Fruit fly (Drosophila melanogaster): ENCODE data around the gene Tspo.

The Tspo gene

DNA sequence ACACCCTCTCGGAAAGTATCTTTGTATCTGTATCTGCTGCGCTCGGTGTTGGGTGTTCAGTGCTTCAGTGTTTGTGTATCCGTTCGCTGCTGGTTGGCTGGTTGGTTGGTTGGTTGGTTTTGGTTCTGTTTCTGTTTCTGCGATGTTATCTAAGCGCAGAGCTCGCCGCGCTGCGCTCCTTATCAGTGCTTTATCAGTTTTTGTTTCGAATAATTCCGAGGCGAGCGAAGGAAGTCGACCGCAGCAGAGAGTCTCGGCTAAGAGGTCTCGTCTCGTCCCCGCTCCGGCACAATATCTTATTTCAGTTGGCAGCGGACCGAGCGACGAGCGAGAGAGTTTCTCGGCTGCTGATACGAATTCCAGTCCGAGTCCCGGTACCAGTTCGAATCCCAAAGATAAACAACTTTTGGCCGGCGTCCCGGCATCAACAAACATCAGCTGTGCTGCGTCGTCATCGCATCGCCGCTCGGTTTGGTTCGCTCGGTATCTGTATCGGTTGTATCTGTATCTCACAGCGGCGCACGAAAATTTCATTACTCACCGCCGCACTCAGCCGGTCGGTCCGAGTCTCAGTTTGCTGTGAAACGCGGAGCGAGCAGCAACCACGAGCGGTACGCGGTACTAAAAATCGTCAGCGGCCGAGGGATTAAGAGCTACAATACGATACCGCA, 36.1 kb upstream of the Tspo start (continued):
- no peak for TF ChIP-seq CG3995 (GFP tag; optimal IDR thresholded peaks at IDR 0.05)
- no peak for TF ChIP-seq phol (tag; optimal IDR thresholded peaks at IDR 0.05)
- TF ChIP-seq CG42726 (GFP tag; IDR thresholded peaks at IDR 0.05; ENCODE audit: partially characterized antibody): peak; percentile 70
- TF ChIP-seq gce (GFP tag; IDR thresholded peaks at IDR 0.05): no peak; the same call in 2 of the 3 replicates
- TF ChIP-seq Scr (GFP tag; IDR thresholded peaks at IDR 0.05; ENCODE audit: partially characterized antibody): peak; percentile 50
- TF ChIP-seq B-H2 (GFP tag; optimal IDR thresholded peaks at IDR 0.05): peak; percentile 7
- TF ChIP-seq CG13894 (tag; optimal IDR thresholded peaks at IDR 0.05): peak; percentile 90
- no peak for TF ChIP-seq jumu (GFP tag; optimal IDR thresholded peaks at IDR 0.05)
- peak; percentile 78 for TF ChIP-seq CG15479 (GFP tag; optimal IDR thresholded peaks at IDR 0.05)
- TF ChIP-seq ind (GFP tag; optimal IDR thresholded peaks at IDR 0.05): no peak
- TF ChIP-seq CG10431 (GFP tag; optimal IDR thresholded peaks at IDR 0.05): no peak
- TF ChIP-seq CG7928 (GFP tag; optimal IDR thresholded peaks at IDR 0.05): peak; percentile 32
- no peak for TF ChIP-seq crc (GFP tag; optimal IDR thresholded peaks at IDR 0.05)
- TF ChIP-seq CG13624 (GFP tag; optimal IDR thresholded peaks at IDR 0.05): peak; percentile 31
- TF ChIP-seq ab (GFP tag; optimal IDR thresholded peaks at IDR 0.05): no peak
- no peak for TF ChIP-seq H15 (GFP tag; IDR thresholded peaks at IDR 0.05)
- no peak for TF ChIP-seq dimm (GFP tag; IDR thresholded peaks at IDR 0.05)
- no peak for TF ChIP-seq Ssrp (tag; optimal IDR thresholded peaks at IDR 0.05)
- TF ChIP-seq CG4282 (GFP tag; optimal IDR thresholded peaks at IDR 0.05): no peak
- peak; percentile 22 for TF ChIP-seq CG3163 (GFP tag; optimal IDR thresholded peaks at IDR 0.05)
- TF ChIP-seq Xrp1 (GFP tag; IDR thresholded peaks at IDR 0.05): peak; percentile 58
- peak; percentile 79 for TF ChIP-seq rib (GFP tag; IDR thresholded peaks at IDR 0.05)
- TF ChIP-seq CG7839 (tag; optimal IDR thresholded peaks at IDR 0.05): peak; percentile 42
- TF ChIP-seq CG18476 (GFP tag; optimal IDR thresholded peaks at IDR 0.05): no peak
- peak; percentile 64 for TF ChIP-seq bbx (GFP tag; IDR thresholded peaks at IDR 0.05; ENCODE audit: partially characterized antibody)
- TF ChIP-seq CG15514 (GFP tag; optimal IDR thresholded peaks at IDR 0.05): peak; percentile 55
- no peak for TF ChIP-seq lmd (GFP tag; IDR thresholded peaks at IDR 0.05)
- TF ChIP-seq zfh2 (GFP tag; optimal IDR thresholded peaks at IDR 0.05): no peak
- TF ChIP-seq cad (GFP tag; optimal IDR thresholded peaks at IDR 0.05): no peak
- no peak for TF ChIP-seq dati (GFP tag; IDR thresholded peaks at IDR 0.05)
- TF ChIP-seq Nf-YA (GFP tag; IDR thresholded peaks at IDR 0.05): peak; percentile 60; the same call in 1 of the 2 replicates
- TF ChIP-seq run (tag; optimal IDR thresholded peaks at IDR 0.05): no peak
- TF ChIP-seq NFAT (GFP tag; IDR thresholded peaks at IDR 0.05): no peak
- no peak for TF ChIP-seq Hr78 (GFP tag; optimal IDR thresholded peaks at IDR 0.05)
- TF ChIP-seq CG5180 (GFP tag; optimal IDR thresholded peaks at IDR 0.05): peak; percentile 91
- TF ChIP-seq cg (GFP tag; optimal IDR thresholded peaks at IDR 0.05): peak; percentile 88
- TF ChIP-seq C15 (GFP tag; IDR thresholded peaks at IDR 0.05): no peak
- no peak for TF ChIP-seq Dip2 (GFP tag; IDR thresholded peaks at IDR 0.05)
- TF ChIP-seq Hmx (GFP tag; optimal IDR thresholded peaks at IDR 0.05): no peak
- TF ChIP-seq CG4404 (GFP tag; IDR thresholded peaks at IDR 0.05): no peak
- peak; percentile 89 for TF ChIP-seq CG34376 (GFP tag; optimal IDR thresholded peaks at IDR 0.05)
- no peak for TF ChIP-seq eve (GFP tag; optimal IDR thresholded peaks at IDR 0.05)
- TF ChIP-seq lola (GFP tag; optimal IDR thresholded peaks at IDR 0.05): no peak
- TF ChIP-seq nom (GFP tag; optimal IDR thresholded peaks at IDR 0.05): peak; percentile 50
- TF ChIP-seq CG32767 (GFP tag; IDR thresholded peaks at IDR 0.05): peak; percentile 61; the same call in 1 of the 2 replicates
- peak; percentile 71 for TF ChIP-seq CG12071 (GFP tag; optimal IDR thresholded peaks at IDR 0.05)
- TF ChIP-seq Abd-B (GFP tag; optimal IDR thresholded peaks at IDR 0.05): no peak
- TF ChIP-seq Deaf1 (tag; optimal IDR thresholded peaks at IDR 0.05): peak; percentile 99
- TF ChIP-seq CG2199 (GFP tag; IDR thresholded peaks at IDR 0.05): peak; percentile 96
- TF ChIP-seq insv (GFP tag; optimal IDR thresholded peaks at IDR 0.05): peak in 1 of 2 experiments; percentile 86
